Worm (Caenorhabditis elegans) whole organism, mixed stage, embryonic: ENCODE measurements around the gene clec-198.

Source experiments
- M03D4.4 ChIP-seq: sonication (generic microtip); optimal IDR thresholded peaks from 2 replicates; lab custom pipeline; 2017; ENCODE audit warnings: mild to moderate bottlenecking, missing genetic modification characterization, missing compliant biosample characterization
- bed-3 ChIP-seq: fragments of 200-800 bp; sonication (Bioruptor generic); optimal IDR thresholded peaks from 3 replicates; lab custom pipeline; 2018; ENCODE audit warnings: mild to moderate bottlenecking, missing genetic modification characterization, moderate library complexity, missing compliant biosample characterization
- blmp-1 ChIP-seq: fragments of 150-350 bp; optimal IDR thresholded peaks from 2 replicates; lab custom pipeline; 2014; ENCODE audit warnings: missing biosample characterization, missing genetic modification characterization
- ceh-39 ChIP-seq: fragments of 150-350 bp; optimal IDR thresholded peaks from 2 replicates; lab custom pipeline; 2014; ENCODE audit warnings: missing biosample characterization, missing genetic modification characterization
- ceh-43 ChIP-seq: fragments of 200-800 bp; sonication (Bioruptor generic); optimal IDR thresholded peaks from 2 replicates; lab custom pipeline; 2018; ENCODE audit warnings: mild to moderate bottlenecking, missing genetic modification characterization, moderate library complexity, missing compliant biosample characterization
- ceh-83 ChIP-seq: fragments of 200-800 bp; sonication (Bioruptor generic); optimal IDR thresholded peaks from 2 replicates; lab custom pipeline; 2018; ENCODE audit warnings: mild to moderate bottlenecking, missing genetic modification characterization, missing compliant biosample characterization
- ces-1 ChIP-seq: fragments of 150-350 bp; optimal IDR thresholded peaks from 2 replicates; lab custom pipeline; 2014; ENCODE audit warnings: missing biosample characterization, missing genetic modification reagents, missing genetic modification characterization
- cnd-1 ChIP-seq: fragments of 200-800 bp; sonication (Bioruptor generic); optimal IDR thresholded peaks from 2 replicates; lab custom pipeline; 2018; ENCODE audit warnings: mild to moderate bottlenecking, missing genetic modification characterization, missing compliant biosample characterization
- drap-1 ChIP-seq: fragments of 200-800 bp; sonication (Bioruptor generic); optimal IDR thresholded peaks from 3 replicates; lab custom pipeline; 2018; ENCODE audit warnings: mild to moderate bottlenecking, missing genetic modification characterization, missing compliant biosample characterization
- elt-1 ChIP-seq: sonication (generic microtip); optimal IDR thresholded peaks from 2 replicates; lab custom pipeline; 2017; ENCODE audit warnings: missing genetic modification characterization, mild to moderate bottlenecking, missing compliant biosample characterization, antibody characterized with exemption, moderate library complexity, borderline replicate concordance; ENCODE audit not compliant: insufficient read depth
- elt-3 ChIP-seq: fragments of 150-350 bp; optimal IDR thresholded peaks from 2 replicates; lab custom pipeline; 2014; ENCODE audit warnings: missing biosample characterization, missing genetic modification characterization
- flh-1 ChIP-seq: fragments of 200-800 bp; sonication (Bioruptor generic); optimal IDR thresholded peaks from 2 replicates; lab custom pipeline; 2018; ENCODE audit warnings: mild to moderate bottlenecking, missing genetic modification characterization, moderate library complexity, missing compliant biosample characterization
- ham-2 ChIP-seq: fragments of 200-800 bp; sonication (Bioruptor generic); optimal IDR thresholded peaks from 2 replicates; lab custom pipeline; 2018; ENCODE audit warnings: mild to moderate bottlenecking, missing genetic modification characterization, missing compliant biosample characterization
- hlh-1 ChIP-seq: fragments of 150-350 bp; optimal IDR thresholded peaks from 2 replicates; lab custom pipeline; 2014; ENCODE audit warnings: missing biosample characterization, missing genetic modification reagents, missing genetic modification characterization
- lin-13 ChIP-seq: fragments of 150-350 bp; optimal IDR thresholded peaks from 2 replicates; lab custom pipeline; 2014; ENCODE audit warnings: missing biosample characterization, missing genetic modification characterization
- lin-32 ChIP-seq: fragments of 200-800 bp; sonication (Bioruptor generic); optimal IDR thresholded peaks from 2 replicates; lab custom pipeline; 2018; ENCODE audit warnings: mild to moderate bottlenecking, missing genetic modification characterization, missing compliant biosample characterization
- lsy-2 ChIP-seq: fragments of 150-350 bp; optimal IDR thresholded peaks from 2 replicates; lab custom pipeline; 2014; ENCODE audit warnings: missing biosample characterization, missing genetic modification characterization
- mep-1 ChIP-seq: fragments of 150-350 bp; optimal IDR thresholded peaks from 2 replicates; lab custom pipeline; 2017; ENCODE audit warnings: missing biosample characterization, missing genetic modification reagents, missing genetic modification characterization, inconsistent platforms
- mls-2 ChIP-seq: sonication (generic microtip); optimal IDR thresholded peaks from 2 replicates; lab custom pipeline; 2016; ENCODE audit warnings: mild to moderate bottlenecking, missing genetic modification characterization, moderate library complexity, missing compliant biosample characterization
- nhr-12 ChIP-seq: fragments of 150-350 bp; optimal IDR thresholded peaks from 2 replicates; lab custom pipeline; 2014; ENCODE audit warnings: missing biosample characterization, missing genetic modification characterization
- nhr-2 ChIP-seq: fragments of 150-350 bp; optimal IDR thresholded peaks from 2 replicates; lab custom pipeline; 2014; ENCODE audit warnings: missing biosample characterization, missing genetic modification characterization
- nhr-237 ChIP-seq: fragments of 150-350 bp; optimal IDR thresholded peaks from 2 replicates; lab custom pipeline; 2014; ENCODE audit warnings: missing biosample characterization, missing genetic modification characterization
- nhr-28 ChIP-seq: fragments of 150-350 bp; optimal IDR thresholded peaks from 2 replicates; lab custom pipeline; 2014; ENCODE audit warnings: missing biosample characterization, missing genetic modification characterization
- nhr-76 ChIP-seq: sonication (generic microtip); optimal IDR thresholded peaks from 2 replicates; lab custom pipeline; 2017; ENCODE audit warnings: missing biosample characterization, missing genetic modification characterization
- pha-4 ChIP-seq: fragments of 150-350 bp; optimal IDR thresholded peaks from 2 replicates; lab custom pipeline; 2018; ENCODE audit warnings: missing biosample characterization, missing genetic modification reagents, missing genetic modification characterization
- sem-2 ChIP-seq: fragments of 200-800 bp; sonication (Bioruptor generic); optimal IDR thresholded peaks from 2 replicates; lab custom pipeline; 2018; ENCODE audit warnings: mild to moderate bottlenecking, missing genetic modification characterization, missing compliant biosample characterization
- sptf-1 ChIP-seq: sonication (generic microtip); optimal IDR thresholded peaks from 2 replicates; lab custom pipeline; 2017; ENCODE audit warnings: mild to moderate bottlenecking, missing genetic modification characterization, moderate library complexity, missing compliant biosample characterization
- tbx-8 ChIP-seq: fragments of 200-800 bp; sonication (Bioruptor generic); optimal IDR thresholded peaks from 2 replicates; lab custom pipeline; 2018; ENCODE audit warnings: mild to moderate bottlenecking, missing genetic modification characterization, moderate library complexity, missing compliant biosample characterization
- unc-120 ChIP-seq: sonication (generic microtip); optimal IDR thresholded peaks from 2 replicates; lab custom pipeline; 2017; ENCODE audit warnings: missing genetic modification characterization, missing compliant biosample characterization; ENCODE audit not compliant: poor library complexity, severe bottlenecking
- unc-62 ChIP-seq: fragments of 150-350 bp; optimal IDR thresholded peaks from 2 replicates; lab custom pipeline; 2014; ENCODE audit warnings: missing biosample characterization, missing genetic modification reagents, missing genetic modification characterization
- zip-8 ChIP-seq: fragments of 150-350 bp; optimal IDR thresholded peaks from 2 replicates; lab custom pipeline; 2014; ENCODE audit warnings: missing biosample characterization, missing genetic modification characterization
- ztf-11 ChIP-seq: fragments of 150-350 bp; optimal IDR thresholded peaks from 2 replicates; lab custom pipeline; 2014; ENCODE audit warnings: missing biosample characterization, missing genetic modification characterization

Gene clec-198

DNA sequence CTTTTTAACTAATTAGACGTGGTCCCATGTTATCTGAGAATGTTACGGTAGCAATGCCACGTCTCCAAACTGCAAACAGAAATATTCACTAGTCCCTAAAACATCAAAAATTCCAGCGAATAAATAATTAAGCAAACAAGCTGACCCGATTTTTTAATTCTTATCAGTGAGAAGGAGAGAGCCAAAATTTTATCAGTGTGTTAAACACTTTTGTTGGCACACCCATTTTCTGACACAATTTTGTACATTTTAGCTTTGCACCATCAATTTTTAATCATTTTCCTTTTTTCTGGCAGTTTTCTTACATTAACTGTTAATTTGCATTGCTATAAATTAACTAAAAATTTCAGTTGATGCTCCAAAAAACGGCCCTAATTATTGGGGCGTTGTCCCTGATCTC is 26.5 kb upstream of the clec-198 start, which contains the start of gene C49C3.4:
Gene C49C3.4 (plus strand): TSS at position 351 of the 400 bp plus-strand sequence.
- TF ChIP-seq hlh-1 (tag; lab: Kevin White, UChicago): no peak
- no peak for TF ChIP-seq zip-8 (tag; lab: Kevin White, UChicago)
- TF ChIP-seq ceh-39 (tag; lab: Kevin White, UChicago): no peak
- no peak for TF ChIP-seq flh-1 (GFP tag; lab: Kevin White, UChicago)
- no peak for TF ChIP-seq mep-1 (tag; lab: Kevin White, UChicago)
- TF ChIP-seq nhr-237 (tag; lab: Kevin White, UChicago): no peak
- no peak for TF ChIP-seq ceh-43 (GFP tag; lab: Kevin White, UChicago)
- TF ChIP-seq nhr-2 (tag; lab: Kevin White, UChicago): no peak
- TF ChIP-seq nhr-76 (tag; lab: Kevin White, UChicago): no peak
- TF ChIP-seq ces-1: no peak
- TF ChIP-seq mls-2 (tag; lab: Kevin White, UChicago): no peak
- TF ChIP-seq elt-1 (tag; lab: Kevin White, UChicago): no peak
- TF ChIP-seq lin-32 (GFP tag; lab: Kevin White, UChicago): no peak

DNA sequence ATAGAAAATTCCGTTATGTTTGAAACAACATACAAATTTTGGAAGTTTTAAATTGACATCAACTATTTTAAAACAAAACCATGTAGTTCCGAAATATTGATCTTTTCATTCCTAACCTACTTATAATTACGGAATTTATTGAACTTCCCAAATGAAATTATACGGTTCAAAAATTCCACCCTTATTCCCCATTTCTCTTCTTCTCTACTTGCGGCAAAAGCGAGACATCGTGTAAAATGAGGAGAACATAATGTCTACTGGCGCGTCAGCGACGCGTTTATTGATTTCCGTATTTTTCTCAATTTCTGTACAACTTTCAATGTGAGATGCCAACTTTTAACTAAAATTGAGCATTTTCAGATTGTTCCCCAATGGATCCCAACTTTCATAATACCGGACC is 18.1 kb upstream of the clec-198 start, which contains the start of gene ceh-88:
Gene ceh-88 (plus strand): TSS at position 355 of the 400 bp plus-strand sequence.
- TF ChIP-seq drap-1 (GFP tag; lab: Kevin White, UChicago) (no peak), bed-3 (no peak), ham-2 (no peak), ceh-83 (GFP tag; lab: Kevin White, UChicago) (no peak), cnd-1 (tag; lab: Kevin White, UChicago) (no peak), nhr-237 (tag; lab: Kevin White, UChicago) (no peak), elt-3 (tag; lab: Kevin White, UChicago) (no peak), ces-1 (peak; percentile 84), elt-1 (tag; lab: Kevin White, UChicago) (no peak)

DNA sequence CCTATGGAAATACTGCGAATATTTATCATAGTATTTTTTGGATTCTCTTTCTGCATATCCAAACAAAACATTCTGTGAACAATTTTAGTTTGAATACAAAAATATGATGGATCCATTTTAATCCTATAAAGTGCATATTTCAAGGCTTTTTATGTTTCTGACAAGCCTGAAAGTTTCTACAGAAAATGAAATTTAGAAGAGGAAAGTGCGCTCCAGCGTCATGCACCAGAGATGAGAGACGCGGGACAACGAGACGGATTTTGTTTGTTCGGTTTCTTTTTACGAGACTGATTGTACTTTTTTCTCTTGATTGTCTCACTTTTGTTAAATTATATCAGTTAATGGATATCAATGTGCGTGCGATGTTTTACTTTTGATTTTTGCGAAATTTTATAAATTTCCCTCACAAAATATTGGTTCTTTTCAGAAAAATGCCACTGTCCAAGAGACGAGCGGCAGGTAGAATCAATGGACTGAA is 15.8 kb upstream of the clec-198 start, which contains the start of gene C49C3.6:
Gene C49C3.6 (plus strand): TSS at position 428 of the 478 bp plus-strand sequence.
- TF ChIP-seq hlh-1 (tag; lab: Kevin White, UChicago) (no peak), unc-120 (tag; lab: Kevin White, UChicago) (no peak), sptf-1 (tag; lab: Kevin White, UChicago) (no peak), nhr-12 (tag; lab: Kevin White, UChicago) (no peak), ces-1 (peak; percentile 73), cnd-1 (tag; lab: Kevin White, UChicago) (no peak)

DNA sequence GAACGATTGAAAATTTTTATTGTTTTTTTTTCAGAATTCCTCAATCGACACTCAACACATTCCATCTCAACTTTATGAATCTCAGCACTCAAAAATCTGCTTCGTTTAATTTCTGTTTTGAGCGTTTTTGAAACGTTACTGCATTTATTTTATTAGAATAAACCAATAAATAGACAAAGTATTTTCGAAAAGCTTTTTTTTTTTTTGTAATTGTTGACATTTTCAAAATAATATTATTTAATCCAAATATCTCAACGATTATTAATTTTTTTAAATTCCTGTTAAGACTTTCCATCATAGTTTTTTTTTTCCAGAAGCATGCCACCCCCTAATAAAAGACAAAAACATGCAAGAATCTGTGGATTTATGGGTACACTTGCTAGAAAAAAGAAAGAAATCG is 14.7 kb upstream of the clec-198 start, which contains the start of gene C49C3.7:
Gene C49C3.7 (plus strand): TSS at position 301 of the 400 bp plus-strand sequence.
- TF ChIP-seq M03D4.4 (tag; lab: Kevin White, UChicago) (no peak), lsy-2 (tag; lab: Kevin White, UChicago) (no peak), tbx-8 (no peak)
- TF ChIP-seq, all 35 proteins: peak for 0

DNA sequence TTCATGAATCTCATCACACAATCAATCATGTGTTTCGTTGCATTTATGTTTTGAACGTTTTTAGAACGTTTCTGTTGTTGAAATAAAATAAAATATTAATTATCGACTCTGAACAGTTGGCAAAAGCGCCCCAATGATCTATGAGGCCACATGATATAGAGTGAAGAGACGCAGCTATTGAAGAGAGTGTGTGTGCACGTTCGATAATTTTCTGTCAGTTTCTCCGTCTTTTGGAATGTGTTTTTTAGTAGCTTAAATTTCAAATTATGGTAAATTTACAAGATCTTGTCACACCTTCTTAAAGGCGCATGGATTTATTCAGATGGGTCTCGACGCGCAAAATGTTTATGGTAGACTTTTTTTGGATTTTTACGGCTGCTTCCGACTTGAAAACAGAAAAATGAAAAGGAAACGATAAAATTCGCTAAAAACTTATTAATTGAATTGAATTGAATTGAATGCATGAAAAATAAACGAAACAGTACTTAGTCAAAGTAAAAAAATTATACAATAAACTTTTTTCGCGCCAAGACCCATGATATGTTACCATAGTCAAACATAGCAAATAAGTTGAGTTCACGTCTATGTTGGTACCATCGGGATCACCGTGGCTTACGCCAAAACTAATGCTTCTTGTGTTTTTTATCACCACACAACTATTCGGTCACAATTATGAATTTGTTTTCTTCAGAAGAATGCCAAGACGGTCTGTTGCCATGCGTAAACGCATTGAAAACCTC is 13.3 kb upstream of the clec-198 start, which contains the start of gene C49C3.15:
Gene C49C3.15 (plus strand): TSS at position 690 of the 740 bp plus-strand sequence.
- no peak for TF ChIP-seq nhr-2 (tag; lab: Kevin White, UChicago)
- no peak for TF ChIP-seq lin-13
- no peak for TF ChIP-seq ztf-11 (tag; lab: Kevin White, UChicago)
- no peak for TF ChIP-seq sptf-1 (tag; lab: Kevin White, UChicago)
- peak; percentile 23 for TF ChIP-seq ceh-43 (GFP tag; lab: Kevin White, UChicago)
- TF ChIP-seq nhr-76 (tag; lab: Kevin White, UChicago): no peak
- TF ChIP-seq mls-2 (tag; lab: Kevin White, UChicago): no peak
- TF ChIP-seq bed-3: no peak
- TF ChIP-seq unc-62: peak; percentile 35
- no peak for TF ChIP-seq cnd-1 (tag; lab: Kevin White, UChicago)
- TF ChIP-seq mep-1 (tag; lab: Kevin White, UChicago): peak; percentile 40
- TF ChIP-seq ham-2: no peak
- no peak for TF ChIP-seq sem-2 (GFP tag; lab: Kevin White, UChicago)
- TF ChIP-seq hlh-1 (tag; lab: Kevin White, UChicago): peak; percentile 46
- TF ChIP-seq ceh-39 (tag; lab: Kevin White, UChicago): peak; percentile 69
- TF ChIP-seq tbx-8: no peak
- TF ChIP-seq elt-1 (tag; lab: Kevin White, UChicago): no peak
- no peak for TF ChIP-seq unc-120 (tag; lab: Kevin White, UChicago)
- TF ChIP-seq nhr-237 (tag; lab: Kevin White, UChicago): no peak
- peak; percentile 18 for TF ChIP-seq pha-4 (tag; lab: Kevin White, UChicago)
- no peak for TF ChIP-seq blmp-1
- TF ChIP-seq nhr-28: no peak
- no peak for TF ChIP-seq zip-8 (tag; lab: Kevin White, UChicago)
- peak; percentile 31 for TF ChIP-seq ces-1
- no peak for TF ChIP-seq lin-32 (GFP tag; lab: Kevin White, UChicago)
